Worm (Caenorhabditis elegans) whole organism, midembryonic: ENCODE measurements around the gene spp-12.

Experiments used
- T22C8.4 ChIP-seq: fragments of 200-800 bp; sonication (Bioruptor generic); IDR thresholded peaks from 2 replicates; pipeline ENCODE4 v1.3.6; 2022; ENCODE audit warnings: missing genetic modification characterization, missing compliant biosample characterization
- cog-1 ChIP-seq: sonication (generic microtip); optimal IDR thresholded peaks from 2 replicates; lab custom pipeline; 2016; ENCODE audit warnings: missing genetic modification characterization, missing compliant biosample characterization
- flt-1 ChIP-seq: fragments of 200-800 bp; sonication (Bioruptor generic); IDR thresholded peaks from 2 replicates; pipeline ENCODE4 v1.3.6; 2022; ENCODE audit warnings: missing genetic modification characterization, missing compliant biosample characterization
- klf-2 ChIP-seq: fragments of 200-800 bp; sonication (Bioruptor generic); conservative IDR thresholded peaks from 2 replicates; pipeline ENCODE4 v1.3.6; 2022; ENCODE audit warnings: missing genetic modification reagents, missing genetic modification characterization, missing compliant biosample characterization
- med-1 ChIP-seq: sonication (generic microtip); optimal IDR thresholded peaks from 2 replicates; lab custom pipeline; 2017; ENCODE audit warnings: missing genetic modification characterization, mild to moderate bottlenecking, missing compliant biosample characterization, antibody characterized with exemption, missing genetic modification reagents; ENCODE audit not compliant: insufficient read depth
- ref-1 ChIP-seq: fragments of 200-800 bp; sonication (Bioruptor generic); conservative IDR thresholded peaks from 2 replicates; pipeline ENCODE4 v1.3.6; 2022; ENCODE audit warnings: missing genetic modification reagents, missing genetic modification characterization, missing compliant biosample characterization
- tab-1 ChIP-seq: fragments of 200-800 bp; sonication (Bioruptor generic); IDR thresholded peaks from 2 replicates; pipeline ENCODE4 v1.3.6; 2022; ENCODE audit warnings: missing genetic modification characterization, missing compliant biosample characterization
- ztf-23 ChIP-seq: fragments of 200-800 bp; sonication (Bioruptor generic); IDR thresholded peaks from 2 replicates; pipeline ENCODE4 v1.3.6; 2022; ENCODE audit warnings: missing genetic modification reagents, missing genetic modification characterization, missing compliant biosample characterization
- ztf-29 ChIP-seq: fragments of 200-800 bp; sonication (Bioruptor generic); IDR thresholded peaks from 2 replicates; pipeline ENCODE4 v1.3.6; 2022; ENCODE audit warnings: missing genetic modification reagents, missing genetic modification characterization, missing compliant biosample characterization

Gene spp-12

DNA sequence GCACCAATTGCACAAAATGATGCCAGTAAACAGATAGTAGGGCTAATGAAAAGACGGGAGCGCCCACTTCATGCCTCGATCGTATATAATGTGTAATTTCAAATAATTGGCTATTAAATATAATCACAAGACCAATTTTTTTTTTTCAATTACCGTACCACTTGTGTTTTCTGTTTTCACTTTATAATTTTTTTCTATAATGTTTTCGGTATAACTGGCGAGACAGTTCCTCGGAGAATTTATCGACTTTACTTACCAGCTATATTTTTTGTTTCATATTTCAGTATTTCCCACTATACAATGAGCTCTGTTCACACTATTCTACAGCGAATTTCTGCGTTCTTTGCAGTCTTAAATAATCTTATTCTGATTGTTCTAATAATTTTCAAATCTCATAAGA lies 26.6 kb downstream of the spp-12 start, which contains the start of gene str-252:
Gene str-252 (plus strand): TSS at position 301 of the 400 bp plus-strand sequence.
- TF ChIP-seq ref-1 (no peak), ztf-23 (GFP tag; lab: Robert Waterston, UW) (no peak), ztf-29 (GFP tag; lab: Robert Waterston, UW) (no peak), flt-1 (GFP tag; lab: Robert Waterston, UW) (no peak), klf-2 (GFP tag; lab: Robert Waterston, UW) (no peak), tab-1 (GFP tag; lab: Robert Waterston, UW) (no peak), med-1 (GFP tag; lab: Kevin White, UChicago) (no peak), T22C8.4 (GFP tag; lab: Robert Waterston, UW) (no peak), cog-1 (tag; lab: Kevin White, UChicago) (no peak)

DNA sequence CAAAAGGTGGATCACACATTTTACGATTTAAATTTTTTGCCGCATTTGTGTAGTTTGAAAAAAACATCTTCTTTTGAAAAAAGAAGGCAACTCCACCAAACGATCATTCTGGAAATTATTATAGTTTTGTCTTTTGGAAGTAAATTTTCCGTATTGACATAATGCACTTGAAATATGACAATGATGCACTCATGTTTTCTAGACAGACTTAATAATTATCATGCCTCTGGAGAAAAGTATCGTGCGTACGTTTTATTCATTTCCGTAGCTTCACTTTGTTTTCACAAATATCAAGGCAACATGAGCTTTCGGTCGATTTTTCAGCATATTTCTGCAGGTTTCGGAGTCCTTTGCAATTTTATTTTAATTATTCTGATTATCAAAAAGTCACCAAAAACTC lies 28.7 kb downstream of the spp-12 start, which contains the start of gene str-250:
Gene str-250 (plus strand): TSS at position 301 of the 400 bp plus-strand sequence.
- TF ChIP-seq ref-1 (no peak), ztf-29 (GFP tag; lab: Robert Waterston, UW) (no peak), ztf-23 (GFP tag; lab: Robert Waterston, UW) (no peak), T22C8.4 (GFP tag; lab: Robert Waterston, UW) (no peak), klf-2 (GFP tag; lab: Robert Waterston, UW) (no peak), tab-1 (GFP tag; lab: Robert Waterston, UW) (no peak)

DNA sequence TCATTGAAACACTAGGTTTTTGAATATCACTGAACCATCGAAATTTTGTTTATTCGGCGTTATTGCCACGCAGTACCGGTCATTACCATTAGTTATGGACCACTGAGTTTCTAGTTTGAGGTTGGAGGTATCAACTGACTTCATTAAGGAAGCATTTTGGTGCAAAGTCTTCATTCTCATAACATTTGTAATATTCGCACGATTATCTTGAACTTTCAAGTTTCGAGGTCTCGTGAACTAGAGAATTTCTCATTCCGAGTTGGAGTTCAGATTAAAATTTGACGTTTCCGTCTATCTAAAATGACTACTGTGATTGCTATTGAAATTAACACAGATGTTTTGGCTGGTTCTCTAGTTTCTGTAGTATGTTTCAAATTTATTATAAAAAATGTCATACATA lies 31.1 kb downstream of the spp-12 start, which contains the start of gene srx-42:
Gene srx-42 (plus strand): TSS at position 301 of the 400 bp plus-strand sequence.
- TF ChIP-seq ztf-29 (GFP tag; lab: Robert Waterston, UW) (no peak), ztf-23 (GFP tag; lab: Robert Waterston, UW) (no peak), cog-1 (tag; lab: Kevin White, UChicago) (no peak), med-1 (GFP tag; lab: Kevin White, UChicago) (no peak), tab-1 (GFP tag; lab: Robert Waterston, UW) (no peak), ref-1 (no peak), klf-2 (GFP tag; lab: Robert Waterston, UW) (no peak), flt-1 (GFP tag; lab: Robert Waterston, UW) (no peak), T22C8.4 (GFP tag; lab: Robert Waterston, UW) (no peak)

DNA sequence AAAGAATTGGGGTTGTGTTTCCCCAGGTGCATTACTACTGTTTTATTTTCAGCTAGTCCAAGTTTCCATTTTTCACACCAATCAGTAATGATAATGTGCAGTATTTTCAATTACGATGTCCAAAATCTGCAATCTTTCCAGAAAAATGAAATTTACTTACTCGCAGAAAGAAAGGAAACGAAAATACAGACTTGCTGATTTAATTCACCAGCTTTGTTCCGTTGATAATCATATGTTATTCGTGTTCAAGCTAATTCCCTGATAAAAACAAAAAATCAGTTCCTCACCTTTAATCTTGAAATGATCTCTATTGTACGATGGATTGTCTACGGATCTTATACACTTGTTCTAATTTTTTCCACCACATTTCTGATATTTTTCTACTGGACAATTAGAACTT lies 34.2 kb downstream of the spp-12 start, which contains the start of gene srxa-11:
Gene srxa-11 (plus strand): TSS at position 301 of the 400 bp plus-strand sequence.
- TF ChIP-seq ztf-29 (GFP tag; lab: Robert Waterston, UW) (no peak), flt-1 (GFP tag; lab: Robert Waterston, UW) (no peak), T22C8.4 (GFP tag; lab: Robert Waterston, UW) (no peak), med-1 (GFP tag; lab: Kevin White, UChicago) (no peak), cog-1 (tag; lab: Kevin White, UChicago) (no peak), tab-1 (GFP tag; lab: Robert Waterston, UW) (no peak), klf-2 (GFP tag; lab: Robert Waterston, UW) (no peak), ztf-23 (GFP tag; lab: Robert Waterston, UW) (no peak), ref-1 (no peak)

DNA sequence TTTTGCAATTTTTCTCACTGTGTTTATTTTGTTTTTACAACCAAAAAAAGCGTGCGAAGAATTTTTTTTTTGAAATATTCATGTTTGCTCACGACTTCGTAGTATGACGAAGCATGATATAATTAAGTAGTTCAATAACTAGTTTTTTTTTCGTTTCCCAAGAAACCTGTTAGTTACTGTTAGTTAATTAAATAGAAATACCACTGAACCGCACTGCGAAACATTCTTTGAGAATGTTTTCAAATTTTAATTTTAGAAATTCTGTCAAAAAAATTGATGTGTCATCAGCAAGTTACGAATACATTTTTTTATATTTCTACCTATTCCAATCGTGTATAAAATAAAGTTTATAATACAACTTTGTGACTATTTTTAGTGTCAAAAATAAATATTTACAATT lies 36.8 kb downstream of the spp-12 start, which contains the start of gene srxa-12:
Gene srxa-12 (plus strand): TSS at position 301 of the 400 bp plus-strand sequence.
- TF ChIP-seq klf-2 (GFP tag; lab: Robert Waterston, UW), result no peak
- no peak for TF ChIP-seq ztf-29 (GFP tag; lab: Robert Waterston, UW)
- TF ChIP-seq cog-1 (tag; lab: Kevin White, UChicago), result no peak
- no peak for TF ChIP-seq ref-1

DNA sequence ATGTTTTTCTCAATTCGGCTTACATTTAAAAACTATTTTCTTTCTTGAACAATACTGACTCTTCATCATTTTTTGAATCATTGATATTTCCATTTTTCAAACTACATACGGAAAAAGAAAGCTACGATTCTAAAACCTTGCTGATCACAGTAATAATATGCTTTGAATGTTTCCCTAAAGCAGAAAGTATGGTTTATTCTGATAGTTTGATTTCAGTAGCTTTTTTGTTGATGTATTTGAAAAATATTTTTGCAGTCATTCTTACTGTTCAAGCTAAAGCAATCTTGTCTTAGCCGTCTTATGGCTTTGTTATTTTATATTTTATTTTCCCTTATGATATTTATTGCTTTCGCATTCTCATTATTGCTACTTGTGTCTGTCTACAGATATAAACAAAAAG lies 39.9 kb downstream of the spp-12 start, which contains the start of gene srxa-13:
Gene srxa-13 (plus strand): TSS at position 301 of the 400 bp plus-strand sequence.
- TF ChIP-seq T22C8.4 (GFP tag; lab: Robert Waterston, UW), result no peak
- TF ChIP-seq ztf-29 (GFP tag; lab: Robert Waterston, UW), result no peak
- TF ChIP-seq ref-1, result no peak
- TF ChIP-seq ztf-23 (GFP tag; lab: Robert Waterston, UW), result no peak
- no peak for TF ChIP-seq tab-1 (GFP tag; lab: Robert Waterston, UW)
- TF ChIP-seq flt-1 (GFP tag; lab: Robert Waterston, UW), result no peak
- TF ChIP-seq med-1 (GFP tag; lab: Kevin White, UChicago), result no peak

DNA sequence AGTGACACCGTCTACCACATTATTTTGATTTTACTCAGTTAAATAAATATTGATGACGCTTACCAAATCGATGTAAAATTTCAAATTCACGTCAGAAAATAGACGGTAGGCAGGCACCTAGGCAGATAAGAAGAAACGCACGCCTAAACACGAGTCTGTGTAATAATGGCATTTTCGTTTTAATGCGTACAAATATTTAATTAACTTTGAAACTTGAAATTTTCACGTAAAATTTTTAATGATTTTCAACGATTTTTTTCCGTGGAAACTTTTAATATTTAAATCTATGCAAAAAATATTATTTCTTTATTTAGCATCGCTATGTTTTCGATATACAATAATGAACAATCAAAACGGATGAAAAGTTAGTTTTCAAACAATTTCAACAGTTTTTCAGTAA lies 41.6 kb downstream of the spp-12 start, which contains the start of gene C06B3.16:
Gene C06B3.16 (plus strand): TSS at position 301 of the 400 bp plus-strand sequence.
- TF ChIP-seq ref-1, result no peak
- TF ChIP-seq med-1 (GFP tag; lab: Kevin White, UChicago), result no peak
- TF ChIP-seq flt-1 (GFP tag; lab: Robert Waterston, UW), result no peak
- TF ChIP-seq cog-1 (tag; lab: Kevin White, UChicago), result no peak
- no peak for TF ChIP-seq T22C8.4 (GFP tag; lab: Robert Waterston, UW)
- TF ChIP-seq tab-1 (GFP tag; lab: Robert Waterston, UW), result no peak
- TF ChIP-seq ztf-29 (GFP tag; lab: Robert Waterston, UW), result no peak
- no peak for TF ChIP-seq ztf-23 (GFP tag; lab: Robert Waterston, UW)
- TF ChIP-seq klf-2 (GFP tag; lab: Robert Waterston, UW), result no peak

DNA sequence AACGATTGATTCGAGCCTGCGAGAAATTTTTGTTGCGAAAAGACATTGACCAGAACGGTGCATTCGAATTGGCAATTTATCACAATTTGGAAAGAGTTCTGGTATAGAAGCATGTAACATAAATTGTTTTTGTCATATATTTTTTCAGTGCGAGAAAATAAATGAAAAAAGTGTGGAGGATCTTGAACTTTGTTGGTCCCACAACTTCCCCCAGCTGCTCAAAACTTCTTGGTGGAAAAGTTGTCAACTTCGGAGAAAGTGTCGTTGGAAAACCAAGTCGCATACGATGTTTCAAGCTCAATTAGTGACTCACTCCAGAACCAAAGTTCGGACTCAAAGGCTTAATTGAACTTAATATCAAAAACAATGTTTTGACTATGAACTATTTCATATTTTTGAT lies 42.3 kb downstream of the spp-12 start:
- TF ChIP-seq ref-1, result no peak
- no peak for TF ChIP-seq tab-1 (GFP tag; lab: Robert Waterston, UW)
- no peak for TF ChIP-seq ztf-23 (GFP tag; lab: Robert Waterston, UW)
- TF ChIP-seq T22C8.4 (GFP tag; lab: Robert Waterston, UW), result no peak
- TF ChIP-seq ztf-29 (GFP tag; lab: Robert Waterston, UW), result no peak
- TF ChIP-seq flt-1 (GFP tag; lab: Robert Waterston, UW), result no peak

DNA sequence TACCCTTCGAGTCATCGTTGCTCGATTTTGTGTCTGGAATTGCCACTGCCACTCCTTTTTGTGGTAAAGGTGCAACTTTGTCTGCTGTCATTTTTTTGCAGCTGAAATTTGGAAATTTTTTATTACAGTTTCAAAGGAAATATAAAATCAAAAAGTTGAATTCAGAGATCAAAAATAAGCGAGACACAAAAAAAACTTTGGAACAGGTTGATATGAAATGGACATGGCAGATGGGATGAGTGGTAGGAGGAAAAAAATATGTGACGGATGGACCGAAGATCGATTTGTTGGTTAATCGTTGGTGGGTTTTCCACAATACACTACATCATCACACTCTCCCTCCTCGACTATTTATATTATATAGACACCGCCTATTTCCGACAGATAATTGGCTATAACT lies 44.9 kb downstream of the spp-12 start, which contains the start of gene R10D12.1:
Gene R10D12.1 (minus strand): TSS at position 101 of the 400 bp plus-strand sequence.
- TF ChIP-seq ztf-23 (GFP tag; lab: Robert Waterston, UW), result no peak
- no peak for TF ChIP-seq flt-1 (GFP tag; lab: Robert Waterston, UW)
- TF ChIP-seq cog-1 (tag; lab: Kevin White, UChicago), result no peak
- no peak for TF ChIP-seq klf-2 (GFP tag; lab: Robert Waterston, UW)
- TF ChIP-seq tab-1 (GFP tag; lab: Robert Waterston, UW), result no peak
- no peak for TF ChIP-seq ref-1
- no peak for TF ChIP-seq ztf-29 (GFP tag; lab: Robert Waterston, UW)
- TF ChIP-seq med-1 (GFP tag; lab: Kevin White, UChicago), result no peak
- no peak for TF ChIP-seq T22C8.4 (GFP tag; lab: Robert Waterston, UW)
